Fruit fly (Drosophila melanogaster) whole organism, embryonic: ENCODE data around the gene Osi16.

Source experiments
- Blimp-1 ChIP-seq: fragments of 200-800 bp; sonication (Bioruptor generic); optimal IDR thresholded peaks from 3 replicates; lab custom pipeline; 2018; ENCODE audit warnings: missing biosample characterization, missing genetic modification characterization, mild to moderate bottlenecking, moderate library complexity, missing genetic modification reagents
- BtbVII ChIP-seq: fragments of 200-800 bp; sonication (Bioruptor generic); optimal IDR thresholded peaks from 3 replicates; lab custom pipeline; 2017; ENCODE audit warnings: missing biosample characterization, mild to moderate bottlenecking, missing genetic modification characterization
- CG10209 ChIP-seq: fragments of 200-800 bp; sonication (Bioruptor generic); optimal IDR thresholded peaks from 3 replicates; lab custom pipeline; 2017; ENCODE audit warnings: missing biosample characterization, mild to moderate bottlenecking, missing genetic modification characterization, missing genetic modification reagents
- CG10267 ChIP-seq: fragments of 200-800 bp; sonication (Bioruptor generic); optimal IDR thresholded peaks from 2 replicates; lab custom pipeline; 2018; ENCODE audit warnings: missing biosample characterization, mild to moderate bottlenecking, missing genetic modification characterization, moderate library complexity
- CG11560 ChIP-seq: fragments of 200-800 bp; sonication (Bioruptor generic); IDR thresholded peaks from 3 replicates; pipeline ENCODE4 v1.3.6; 2022; ENCODE audit warnings: missing biosample characterization, missing genetic modification characterization
- CG13624 ChIP-seq: fragments of 200-800 bp; sonication (Bioruptor generic); optimal IDR thresholded peaks from 2 replicates; lab custom pipeline; 2016; ENCODE audit warnings: missing biosample characterization, missing genetic modification characterization
- CG14667 ChIP-seq: fragments of 200-800 bp; sonication (Bioruptor generic); IDR thresholded peaks from 2 replicates; pipeline ENCODE4 v1.3.6; 2022; ENCODE audit warnings: missing biosample characterization, missing genetic modification characterization
- CG17361 ChIP-seq: fragments of 200-800 bp; sonication (Bioruptor generic); IDR thresholded peaks from 3 replicates; pipeline ENCODE4 v1.3.6; 2022; ENCODE audit warnings: missing biosample characterization, missing genetic modification characterization
- CG1832 ChIP-seq: fragments of 200-800 bp; sonication (Bioruptor generic); optimal IDR thresholded peaks from 2 replicates; lab custom pipeline; 2017; ENCODE audit warnings: missing biosample characterization, mild to moderate bottlenecking, missing genetic modification characterization, inconsistent platforms
- CG33213 ChIP-seq: fragments of 200-800 bp; sonication (Bioruptor generic); optimal IDR thresholded peaks from 3 replicates; lab custom pipeline; 2016; ENCODE audit warnings: missing biosample characterization, missing genetic modification characterization
- CG34224 ChIP-seq: fragments of 200-800 bp; sonication (Bioruptor generic); IDR thresholded peaks from 3 replicates; pipeline ENCODE4 v1.3.6; 2022; ENCODE audit warnings: missing biosample characterization, missing genetic modification characterization; ENCODE audit not compliant: partially characterized antibody
- CG34422 ChIP-seq: fragments of 200-800 bp; sonication (Bioruptor generic); IDR thresholded peaks from 3 replicates; pipeline ENCODE4 v1.3.6; 2022; ENCODE audit warnings: missing biosample characterization, missing genetic modification characterization
- CG4820 ChIP-seq: fragments of 200-800 bp; sonication (Bioruptor generic); optimal IDR thresholded peaks from 3 replicates; lab custom pipeline; 2016; ENCODE audit warnings: missing biosample characterization, missing genetic modification characterization
- CG7839 ChIP-seq: fragments of 200-800 bp; sonication (Bioruptor generic); optimal IDR thresholded peaks from 3 replicates; lab custom pipeline; 2018; ENCODE audit warnings: missing biosample characterization, mild to moderate bottlenecking, missing genetic modification characterization, moderate library complexity
- CG9727 ChIP-seq: fragments of 200-800 bp; sonication (Bioruptor generic); optimal IDR thresholded peaks from 3 replicates; lab custom pipeline; 2017; ENCODE audit warnings: missing biosample characterization, mild to moderate bottlenecking, missing genetic modification characterization
- Camta ChIP-seq: fragments of 200-800 bp; sonication (Bioruptor generic); optimal IDR thresholded peaks from 2 replicates; lab custom pipeline; 2016; ENCODE audit warnings: missing biosample characterization, missing genetic modification characterization
- Dek ChIP-seq: fragments of 200-800 bp; sonication (Bioruptor generic); optimal IDR thresholded peaks from 3 replicates; lab custom pipeline; 2019; ENCODE audit warnings: missing biosample characterization, mild to moderate bottlenecking, missing genetic modification characterization, moderate library complexity
- Doc2 ChIP-seq: fragments of 200-800 bp; sonication (Bioruptor generic); IDR thresholded peaks from 2 replicates; pipeline ENCODE4 v1.3.6; 2022; ENCODE audit warnings: missing biosample characterization, missing genetic modification characterization
- HmgD ChIP-seq: fragments of 200-800 bp; sonication (Bioruptor generic); optimal IDR thresholded peaks from 3 replicates; lab custom pipeline; 2016; ENCODE audit warnings: missing biosample characterization, missing genetic modification characterization
- Hmr ChIP-seq: fragments of 200-800 bp; sonication (Bioruptor generic); optimal IDR thresholded peaks from 3 replicates; lab custom pipeline; 2017; ENCODE audit warnings: mild to moderate bottlenecking, missing biosample characterization, missing genetic modification reagents, missing genetic modification characterization
- Lim3 ChIP-seq: fragments of 200-800 bp; sonication (Bioruptor generic); IDR thresholded peaks from 2 replicates; pipeline ENCODE4 v1.3.6; 2022; ENCODE audit warnings: missing biosample characterization, missing genetic modification characterization
- Mad ChIP-seq: fragments of 200-800 bp; sonication (Bioruptor generic); optimal IDR thresholded peaks from 2 replicates; lab custom pipeline; 2016; ENCODE audit warnings: missing biosample characterization, missing genetic modification characterization
- Nf-YA ChIP-seq: fragments of 200-800 bp; sonication (Bioruptor generic); IDR thresholded peaks from 2 replicates; pipeline ENCODE4 v1.3.6; 2022; ENCODE audit warnings: missing biosample characterization, missing genetic modification characterization
- Nf-YC ChIP-seq: fragments of 200-800 bp; optimal IDR thresholded peaks from 3 replicates; lab custom pipeline; 2019; ENCODE audit warnings: missing biosample characterization, mild to moderate bottlenecking, missing genetic modification characterization, moderate library complexity
- Tbp ChIP-seq: fragments of >200 bp; optimal IDR thresholded peaks from 2 replicates; lab custom pipeline; 2018; ENCODE audit warnings: missing biosample characterization, missing genetic modification characterization
- corto ChIP-seq: fragments of 200-800 bp; sonication (Bioruptor generic); optimal IDR thresholded peaks from 2 replicates; lab custom pipeline; 2016; ENCODE audit warnings: missing biosample characterization, mild to moderate bottlenecking, missing genetic modification characterization, moderate library complexity
- crol ChIP-seq: fragments of 200-800 bp; sonication (Bioruptor generic); IDR thresholded peaks from 2 replicates; pipeline ENCODE4 v1.3.6; 2022; ENCODE audit warnings: missing biosample characterization, missing genetic modification characterization
- da ChIP-seq: fragments of 200-800 bp; sonication (Bioruptor generic); optimal IDR thresholded peaks from 2 replicates; lab custom pipeline; 2016; ENCODE audit warnings: missing biosample characterization, missing genetic modification characterization
- dpn ChIP-seq, 2 experiments: fragments of 200-800 bp; sonication (Bioruptor generic); optimal IDR thresholded peaks; 3 replicates each; lab custom pipeline; 2016; ENCODE audit warnings: missing biosample characterization in 2 of 2, missing genetic modification characterization in 2 of 2
- grn ChIP-seq: fragments of 200-800 bp; sonication (Bioruptor generic); optimal IDR thresholded peaks from 3 replicates; lab custom pipeline; 2017; ENCODE audit warnings: missing biosample characterization, missing genetic modification characterization
- hth ChIP-seq: fragments of >200 bp; optimal IDR thresholded peaks from 2 replicates; lab custom pipeline; 2017; ENCODE audit warnings: inconsistent platforms
- kah ChIP-seq: fragments of 200-800 bp; sonication (Bioruptor generic); optimal IDR thresholded peaks from 2 replicates; lab custom pipeline; 2018; ENCODE audit warnings: missing biosample characterization, mild to moderate bottlenecking, missing genetic modification characterization
- kni ChIP-seq: fragments of 200-800 bp; sonication (Bioruptor generic); optimal IDR thresholded peaks from 3 replicates; lab custom pipeline; 2017; ENCODE audit warnings: mild to moderate bottlenecking, missing biosample characterization, missing genetic modification reagents, missing genetic modification characterization
- lola ChIP-seq, 3 experiments: fragments of >200 bp in 2 of 3; fragments of 200-800 bp in 1 of 3; sonication (Bioruptor generic) in 1 of 3; optimal IDR thresholded peaks; 2 replicates each; lab custom pipeline; 2017 to 2019; ENCODE audit warnings: missing biosample characterization in 3 of 3, missing genetic modification characterization in 3 of 3, mild to moderate bottlenecking in 1 of 3, moderate library complexity in 1 of 3
- oc ChIP-seq: fragments of 200-800 bp; sonication (Bioruptor generic); optimal IDR thresholded peaks from 2 replicates; lab custom pipeline; 2018; ENCODE audit warnings: missing biosample characterization, mild to moderate bottlenecking, missing genetic modification characterization, moderate library complexity
- pan ChIP-seq, 4 experiments: fragments of >200 bp in 3 of 4; fragments of 200-800 bp in 1 of 4; sonication (Bioruptor generic) in 1 of 4; optimal IDR thresholded peaks in 3 of 4; IDR thresholded peaks in 1 of 4; 2 replicates each; pipeline versions ENCODE4 v1.3.6 to Lab custom; 2017 to 2022; ENCODE audit warnings: missing biosample characterization in 2 of 4, missing genetic modification characterization in 2 of 4, mixed read lengths in 1 of 4
- prd ChIP-seq, 3 experiments: fragments of >200 bp in 2 of 3; fragments of 200-800 bp in 1 of 3; sonication (Bioruptor generic) in 1 of 3; optimal IDR thresholded peaks in 2 of 3; IDR thresholded peaks in 1 of 3; 2 replicates in 2 of 3; 3 replicates in 1 of 3; pipeline versions ENCODE4 v1.3.6 to Lab custom; 2017 to 2022; ENCODE audit warnings: missing biosample characterization in 1 of 3, missing genetic modification characterization in 1 of 3
- ranshi ChIP-seq: fragments of 200-800 bp; sonication (Bioruptor generic); IDR thresholded peaks from 2 replicates; pipeline ENCODE4 v1.3.6; 2022; ENCODE audit warnings: missing biosample characterization, missing genetic modification characterization
- sd ChIP-seq: fragments of 200-800 bp; sonication (Bioruptor generic); optimal IDR thresholded peaks from 3 replicates; lab custom pipeline; 2018; ENCODE audit warnings: missing biosample characterization, mild to moderate bottlenecking, missing genetic modification characterization, moderate library complexity
- sisA ChIP-seq: fragments of 200-800 bp; sonication (Bioruptor generic); IDR thresholded peaks from 2 replicates; pipeline ENCODE4 v1.3.6; 2022; ENCODE audit warnings: missing biosample characterization, missing genetic modification characterization
- stc ChIP-seq: fragments of 200-800 bp; sonication (Bioruptor generic); IDR thresholded peaks from 2 replicates; pipeline ENCODE4 v1.3.6; 2022; ENCODE audit warnings: missing biosample characterization, missing genetic modification characterization
- trem ChIP-seq: fragments of 200-800 bp; optimal IDR thresholded peaks from 3 replicates; lab custom pipeline; 2019; ENCODE audit warnings: missing biosample characterization, mild to moderate bottlenecking, missing genetic modification characterization, moderate library complexity
- twi ChIP-seq: fragments of 200-800 bp; optimal IDR thresholded peaks from 2 replicates; lab custom pipeline; 2019; ENCODE audit warnings: missing biosample characterization, mild to moderate bottlenecking, missing genetic modification characterization, moderate library complexity
- vnd ChIP-seq: fragments of 200-800 bp; sonication (Bioruptor generic); IDR thresholded peaks from 3 replicates; pipeline ENCODE4 v1.3.6; 2022; ENCODE audit warnings: missing biosample characterization, missing genetic modification characterization; ENCODE audit not compliant: partially characterized antibody
- zf30C ChIP-seq: fragments of 200-800 bp; sonication (Bioruptor generic); optimal IDR thresholded peaks from 3 replicates; lab custom pipeline; 2018; ENCODE audit warnings: missing biosample characterization, mild to moderate bottlenecking, missing genetic modification characterization

Osi16 gene

dm6 chr3R:6291437-6291836, 13.6 kb upstream of the Osi16 start, which contains the start of gene Osi13:
Osi13 (plus strand) TSS chr3R:6291737.
- TF ChIP-seq CG9727 (GFP tag; lab: Kevin White, UChicago) (no peak), stc (GFP tag; lab: Robert Waterston, UW) (no peak), CG1832 (GFP tag; lab: Kevin White, UChicago) (no peak), CG34224 (GFP tag; lab: Robert Waterston, UW) (no peak), prd (optimal IDR thresholded peaks at IDR 0.05; lab: Kevin White, UChicago) (peak in 1 of 2 experiments; percentile 3), prd (GFP tag; IDR thresholded peaks at IDR 0.05; lab: Robert Waterston, UW) (no peak), CG10267 (tag; lab: Kevin White, UChicago) (no peak)

dm6 chr3R:6294046-6294445, 11.0 kb upstream of the Osi16 start:
- TF ChIP-seq CG13624 (GFP tag; lab: Kevin White, UChicago) = no peak
- TF ChIP-seq Nf-YC (tag; lab: Kevin White, UChicago) = no peak
- TF ChIP-seq kah = no peak
- no peak for TF ChIP-seq Dek (tag; lab: Kevin White, UChicago)
- TF ChIP-seq CG4820 = no peak
- no peak for TF ChIP-seq hth (lab: Kevin White, UChicago)
- TF ChIP-seq CG10209 (GFP tag; lab: Kevin White, UChicago) = no peak
- peak; percentile 44 for TF ChIP-seq sd (tag; lab: Kevin White, UChicago)
- no peak for TF ChIP-seq trem
- TF ChIP-seq ranshi = no peak
- no peak for TF ChIP-seq CG17361 (GFP tag; lab: Robert Waterston, UW)
- TF ChIP-seq sisA (GFP tag; lab: Robert Waterston, UW) = no peak
- TF ChIP-seq Blimp-1 = peak; percentile 86
- no peak for TF ChIP-seq vnd (GFP tag; lab: Robert Waterston, UW)
- TF ChIP-seq Lim3 (GFP tag; lab: Robert Waterston, UW) = no peak
- TF ChIP-seq Nf-YA (GFP tag; lab: Robert Waterston, UW) = no peak
- no peak for TF ChIP-seq HmgD (GFP tag; lab: Kevin White, UChicago)
- TF ChIP-seq da (GFP tag; lab: Kevin White, UChicago) = no peak
- TF ChIP-seq zf30C (GFP tag; lab: Kevin White, UChicago) = no peak
- no peak for TF ChIP-seq BtbVII (GFP tag; lab: Kevin White, UChicago)
- no peak for TF ChIP-seq twi (tag; lab: Kevin White, UChicago)
- TF ChIP-seq dpn (GFP tag; optimal IDR thresholded peaks at IDR 0.05; lab: Kevin White, UChicago) = no peak
- no peak for TF ChIP-seq oc (tag; lab: Kevin White, UChicago)
- TF ChIP-seq lola (GFP tag; optimal IDR thresholded peaks at IDR 0.05; lab: Kevin White, UChicago) = no peak
- TF ChIP-seq CG34422 = no peak
- no peak for TF ChIP-seq Camta (GFP tag; lab: Kevin White, UChicago)
- TF ChIP-seq crol = peak; percentile 57; the same call in 1 of the 2 replicates
- no peak for TF ChIP-seq Doc2 (GFP tag; lab: Robert Waterston, UW)
- TF ChIP-seq Mad (GFP tag; lab: Kevin White, UChicago) = no peak
- no peak for TF ChIP-seq CG7839 (tag; lab: Kevin White, UChicago)
- no peak for TF ChIP-seq Tbp (GFP tag; lab: Kevin White, UChicago)
- TF ChIP-seq kni (GFP tag; lab: Kevin White, UChicago) = peak; percentile 57
- TF ChIP-seq CG33213 (GFP tag; lab: Kevin White, UChicago) = no peak
- no peak for TF ChIP-seq corto
- TF ChIP-seq CG14667 (GFP tag; lab: Robert Waterston, UW) = no peak
- TF ChIP-seq CG11560 (tag; lab: Robert Waterston, UW) = 0 out of 3 replicates have a peak, but pooled peaks have one; percentile 7
- TF ChIP-seq pan (optimal IDR thresholded peaks at IDR 0.05; lab: Kevin White, UChicago) = no peak
- TF ChIP-seq pan (GFP tag; optimal IDR thresholded peaks at IDR 0.05 in 1 of 2, IDR thresholded peaks at IDR 0.05 in 1 of 2) = no peak
- no peak for TF ChIP-seq Hmr (GFP tag; lab: Kevin White, UChicago)
- TF ChIP-seq CG10267 (tag; lab: Kevin White, UChicago) = no peak
- peak; percentile 74 for TF ChIP-seq grn (GFP tag; lab: Kevin White, UChicago)
